Worm (Caenorhabditis elegans) whole organism, L3 larva: ENCODE data around the gene srg-2.

Experiments
- R02D3.7 ChIP-seq: fragments of 150-350 bp; optimal IDR thresholded peaks from 2 replicates; lab custom pipeline; 2014; ENCODE audit warnings: missing biosample characterization, missing genetic modification characterization
- ZK546.5 ChIP-seq: sonication (generic microtip); optimal IDR thresholded peaks from 2 replicates; lab custom pipeline; 2017; ENCODE audit warnings: missing biosample characterization, missing genetic modification characterization
- aly-2 ChIP-seq: fragments of 150-350 bp; optimal IDR thresholded peaks from 2 replicates; lab custom pipeline; 2014; ENCODE audit warnings: missing biosample characterization, missing genetic modification characterization
- ama-1 ChIP-seq: fragments of 150-350 bp; optimal IDR thresholded peaks from 2 replicates; lab custom pipeline; 2018
- ceh-16 ChIP-seq: sonication (generic microtip); optimal IDR thresholded peaks from 2 replicates; lab custom pipeline; 2017; ENCODE audit warnings: missing biosample characterization, missing genetic modification characterization
- ceh-28 ChIP-seq: fragments of 150-350 bp; optimal IDR thresholded peaks from 2 replicates; lab custom pipeline; 2014; ENCODE audit warnings: missing biosample characterization, missing genetic modification reagents, missing genetic modification characterization
- ceh-82 ChIP-seq: fragments of 150-350 bp; optimal IDR thresholded peaks from 2 replicates; lab custom pipeline; 2014; ENCODE audit warnings: missing biosample characterization, missing genetic modification characterization
- ceh-9 ChIP-seq: sonication (generic microtip); optimal IDR thresholded peaks from 2 replicates; lab custom pipeline; 2018; ENCODE audit warnings: missing biosample characterization, missing genetic modification characterization
- daf-12 ChIP-seq: fragments of 150-350 bp; optimal IDR thresholded peaks from 2 replicates; lab custom pipeline; 2014; ENCODE audit warnings: missing biosample characterization, missing genetic modification reagents, missing genetic modification characterization
- egl-27 ChIP-seq: sonication (generic microtip); optimal IDR thresholded peaks from 4 replicates; lab custom pipeline; 2017; ENCODE audit warnings: missing biosample characterization, missing genetic modification reagents, missing genetic modification characterization
- egl-5 ChIP-seq: fragments of 150-350 bp; optimal IDR thresholded peaks from 2 replicates; lab custom pipeline; 2017; ENCODE audit warnings: missing biosample characterization, missing genetic modification reagents, missing genetic modification characterization, inconsistent platforms
- elt-1 ChIP-seq: fragments of 150-350 bp; optimal IDR thresholded peaks from 2 replicates; lab custom pipeline; 2014; ENCODE audit warnings: missing biosample characterization, missing genetic modification characterization
- elt-2 ChIP-seq: sonication (generic microtip); optimal IDR thresholded peaks from 2 replicates; lab custom pipeline; 2016; ENCODE audit warnings: missing genetic modification reagents, mild to moderate bottlenecking, missing genetic modification characterization, missing compliant biosample characterization
- elt-3 ChIP-seq, 3 experiments: fragments of 150-350 bp in 1 of 3; sonication (generic microtip) in 2 of 3; optimal IDR thresholded peaks; 2 replicates in 2 of 3; 4 replicates in 1 of 3; lab custom pipeline; 2014 to 2017; ENCODE audit warnings: missing biosample characterization in 3 of 3, missing genetic modification characterization in 3 of 3
- eor-1 ChIP-seq, 2 experiments: fragments of 150-350 bp; optimal IDR thresholded peaks; 2 replicates each; lab custom pipeline; 2014 to 2018; ENCODE audit warnings: missing biosample characterization in 2 of 2, missing genetic modification characterization in 2 of 2
- fkh-10 ChIP-seq: sonication (generic microtip); optimal IDR thresholded peaks from 2 replicates; lab custom pipeline; 2017; ENCODE audit warnings: missing biosample characterization, missing genetic modification reagents, missing genetic modification characterization
- fkh-2 ChIP-seq: fragments of 150-350 bp; optimal IDR thresholded peaks from 2 replicates; lab custom pipeline; 2014; ENCODE audit warnings: missing biosample characterization, missing genetic modification reagents, missing genetic modification characterization
- hmg-11 ChIP-seq: sonication (generic microtip); optimal IDR thresholded peaks from 2 replicates; lab custom pipeline; 2016; ENCODE audit warnings: missing genetic modification characterization, missing compliant biosample characterization
- jun-1 ChIP-seq: fragments of 150-350 bp; optimal IDR thresholded peaks from 2 replicates; lab custom pipeline; 2014; ENCODE audit warnings: missing biosample characterization, missing genetic modification reagents, missing genetic modification characterization
- lin-15B ChIP-seq: fragments of 150-350 bp; optimal IDR thresholded peaks from 2 replicates; lab custom pipeline; 2014; ENCODE audit warnings: missing biosample characterization, missing genetic modification characterization
- lsy-12 ChIP-seq: sonication (generic microtip); optimal IDR thresholded peaks from 2 replicates; lab custom pipeline; 2016; ENCODE audit warnings: mild to moderate bottlenecking, missing genetic modification characterization, missing compliant biosample characterization
- mdl-1 ChIP-seq: fragments of 150-350 bp; optimal IDR thresholded peaks from 2 replicates; lab custom pipeline; 2014; ENCODE audit warnings: missing biosample characterization, missing genetic modification characterization
- mml-1 ChIP-seq: fragments of 150-350 bp; sonication (generic microtip); optimal IDR thresholded peaks from 3 replicates; lab custom pipeline; 2014; ENCODE audit warnings: missing biosample characterization, missing genetic modification characterization
- nfya-1 ChIP-seq: sonication (generic microtip); optimal IDR thresholded peaks from 2 replicates; lab custom pipeline; 2017; ENCODE audit warnings: missing genetic modification characterization, mild to moderate bottlenecking, missing compliant biosample characterization, antibody characterized with exemption, moderate library complexity; ENCODE audit not compliant: insufficient read depth
- nhr-12 ChIP-seq: fragments of 150-350 bp; optimal IDR thresholded peaks from 2 replicates; lab custom pipeline; 2014; ENCODE audit warnings: missing biosample characterization, missing genetic modification characterization
- nhr-23 ChIP-seq: fragments of 150-350 bp; optimal IDR thresholded peaks from 2 replicates; lab custom pipeline; 2014; ENCODE audit warnings: missing biosample characterization, missing genetic modification reagents, missing genetic modification characterization
- nhr-237 ChIP-seq: fragments of 150-350 bp; optimal IDR thresholded peaks from 2 replicates; lab custom pipeline; 2014; ENCODE audit warnings: missing biosample characterization, missing genetic modification characterization
- nhr-25 ChIP-seq: sonication (generic microtip); optimal IDR thresholded peaks from 2 replicates; lab custom pipeline; 2017; ENCODE audit warnings: missing biosample characterization, missing genetic modification characterization
- nhr-28 ChIP-seq: fragments of 150-350 bp; optimal IDR thresholded peaks from 2 replicates; lab custom pipeline; 2014; ENCODE audit warnings: missing biosample characterization, missing genetic modification characterization
- nhr-43 ChIP-seq: sonication (generic microtip); optimal IDR thresholded peaks from 2 replicates; lab custom pipeline; 2016; ENCODE audit warnings: mild to moderate bottlenecking, missing genetic modification characterization, missing compliant biosample characterization; ENCODE audit not compliant: poor library complexity, severe bottlenecking
- nhr-76 ChIP-seq: fragments of 150-350 bp; sonication (generic microtip); optimal IDR thresholded peaks from 5 replicates; lab custom pipeline; 2014; ENCODE audit warnings: missing biosample characterization, missing genetic modification characterization
- nhr-77 ChIP-seq: fragments of 150-350 bp; optimal IDR thresholded peaks from 2 replicates; lab custom pipeline; 2014; ENCODE audit warnings: missing biosample characterization, missing genetic modification characterization
- pha-4 ChIP-seq: fragments of 150-350 bp; optimal IDR thresholded peaks from 2 replicates; lab custom pipeline; 2014; ENCODE audit warnings: missing biosample characterization, missing genetic modification reagents, missing genetic modification characterization
- pqm-1 ChIP-seq: fragments of 150-350 bp; optimal IDR thresholded peaks from 2 replicates; lab custom pipeline; 2017; ENCODE audit warnings: missing biosample characterization, missing genetic modification characterization, inconsistent platforms
- sea-2 ChIP-seq: fragments of 150-350 bp; sonication (generic microtip); optimal IDR thresholded peaks from 4 replicates; lab custom pipeline; 2014; ENCODE audit warnings: missing biosample characterization, missing genetic modification reagents, missing genetic modification characterization
- skn-1 ChIP-seq: fragments of 150-350 bp; optimal IDR thresholded peaks from 2 replicates; lab custom pipeline; 2014; ENCODE audit warnings: missing biosample characterization, missing genetic modification characterization
- snpc-4 ChIP-seq: fragments of 150-350 bp; optimal IDR thresholded peaks from 2 replicates; lab custom pipeline; 2014; ENCODE audit warnings: missing biosample characterization, missing genetic modification characterization
- tbx-2 ChIP-seq: sonication (generic microtip); optimal IDR thresholded peaks from 2 replicates; lab custom pipeline; 2016; ENCODE audit warnings: mild to moderate bottlenecking, missing genetic modification characterization, missing compliant biosample characterization
- unc-39 ChIP-seq: sonication (generic microtip); optimal IDR thresholded peaks from 4 replicates; lab custom pipeline; 2017; ENCODE audit warnings: missing biosample characterization, missing genetic modification characterization
- unc-62 ChIP-seq: fragments of 150-350 bp; sonication (generic microtip); optimal IDR thresholded peaks from 4 replicates; lab custom pipeline; 2014; ENCODE audit warnings: missing biosample characterization, missing genetic modification reagents, missing genetic modification characterization
- ztf-11 ChIP-seq: fragments of 150-350 bp; optimal IDR thresholded peaks from 2 replicates; lab custom pipeline; 2014; ENCODE audit warnings: missing biosample characterization, missing genetic modification characterization

Gene srg-2

ce11 chrIII:6240528-6240927 lies 19.5 kb downstream of the srg-2 start, which contains the start of gene T12A2.3:
Gene T12A2.3, plus strand, starts transcription at chrIII:6240828.
- TF ChIP-seq ceh-9 = no peak
- no peak for TF ChIP-seq tbx-2
- no peak for TF ChIP-seq ztf-11 (tag; lab: Kevin White, UChicago)
- TF ChIP-seq nfya-1 = no peak
- no peak for TF ChIP-seq nhr-12
- no peak for TF ChIP-seq snpc-4
- no peak for TF ChIP-seq ceh-28 (tag; lab: Kevin White, UChicago)
- TF ChIP-seq pha-4 (tag; lab: Kevin White, UChicago) = no peak
- TF ChIP-seq nhr-76 (tag; lab: Kevin White, UChicago) = no peak
- TF ChIP-seq egl-27 (tag; lab: Kevin White, UChicago) = no peak
- TF ChIP-seq lin-15B (tag; lab: Kevin White, UChicago) = no peak
- no peak for TF ChIP-seq ceh-16 (tag; lab: Kevin White, UChicago)
- TF ChIP-seq unc-39 (tag; lab: Kevin White, UChicago) = no peak
- TF ChIP-seq ZK546.5 = no peak
- TF ChIP-seq eor-1 (tag; optimal IDR thresholded peaks at IDR 0.05; lab: Kevin White, UChicago) = no peak

ce11 chrIII:6236649-6237048 lies 23.4 kb downstream of the srg-2 start, which contains the start of gene T12A2.21:
Gene T12A2.21, minus strand, starts transcription at chrIII:6236749.
- TF ChIP-seq mdl-1 (tag; lab: Kevin White, UChicago) = no peak
- no peak for TF ChIP-seq elt-3 (tag; optimal IDR thresholded peaks at IDR 0.05; lab: Kevin White, UChicago)
- no peak for TF ChIP-seq mml-1 (tag; lab: Kevin White, UChicago)
- no peak for TF ChIP-seq nhr-237 (tag; lab: Kevin White, UChicago)
- no peak for TF ChIP-seq pqm-1
- no peak for TF ChIP-seq R02D3.7
- TF ChIP-seq daf-12 (tag; lab: Kevin White, UChicago) = no peak
- TF ChIP-seq nhr-76 (tag; lab: Kevin White, UChicago) = no peak
- no peak for TF ChIP-seq sea-2 (GFP tag; lab: Kevin White, UChicago)

ce11 chrIII:6231880-6232279 lies 28.1 kb downstream of the srg-2 start:
- no peak for TF ChIP-seq ceh-16 (tag; lab: Kevin White, UChicago)
- no peak for TF ChIP-seq hmg-11 (tag; lab: Kevin White, UChicago)
- TF ChIP-seq snpc-4 = no peak
- TF ChIP-seq ama-1 = no peak
- TF ChIP-seq ZK546.5 = no peak
- no peak for TF ChIP-seq nhr-43 (tag; lab: Kevin White, UChicago)
- no peak for TF ChIP-seq ceh-28 (tag; lab: Kevin White, UChicago)
- no peak for TF ChIP-seq aly-2 (tag; lab: Kevin White, UChicago)
- TF ChIP-seq pha-4 (tag; lab: Kevin White, UChicago) = peak; percentile 87
- TF ChIP-seq lin-15B (tag; lab: Kevin White, UChicago) = no peak
- no peak for TF ChIP-seq fkh-10
- TF ChIP-seq jun-1 (tag; lab: Kevin White, UChicago) = peak; percentile 33
- no peak for TF ChIP-seq nhr-76 (tag; lab: Kevin White, UChicago)
- TF ChIP-seq fkh-2 = no peak
- no peak for TF ChIP-seq ceh-9
- no peak for TF ChIP-seq mdl-1 (tag; lab: Kevin White, UChicago)
- no peak for TF ChIP-seq elt-1 (tag; lab: Kevin White, UChicago)
- no peak for TF ChIP-seq skn-1 (tag; lab: Kevin White, UChicago)
- no peak for TF ChIP-seq ceh-82
- TF ChIP-seq ztf-11 (tag; lab: Kevin White, UChicago) = no peak
- no peak for TF ChIP-seq lsy-12 (tag; lab: Kevin White, UChicago)
- TF ChIP-seq nhr-23 (tag; lab: Kevin White, UChicago) = no peak
- no peak for TF ChIP-seq egl-5 (tag; lab: Kevin White, UChicago)
- TF ChIP-seq nfya-1 = peak; percentile 14
- no peak for TF ChIP-seq egl-27 (tag; lab: Kevin White, UChicago)
- no peak for TF ChIP-seq nhr-12
- no peak for TF ChIP-seq R02D3.7
- no peak for TF ChIP-seq unc-62 (GFP tag; lab: Kevin White, UChicago)
- no peak for TF ChIP-seq sea-2 (GFP tag; lab: Kevin White, UChicago)
- no peak for TF ChIP-seq nhr-77 (tag; lab: Kevin White, UChicago)
- peak; percentile 94 for TF ChIP-seq pqm-1
- TF ChIP-seq elt-2 = peak; percentile 95
- TF ChIP-seq nhr-25 (tag; lab: Kevin White, UChicago) = peak; percentile 4
- no peak for TF ChIP-seq nhr-28 (tag; lab: Kevin White, UChicago)
